Worm (Caenorhabditis elegans) whole organism, early embryonic: Measurements from ENCODE around the gene B0252.5.

Source experiments
- B0310.2 ChIP-seq: sonication (generic microtip); optimal IDR thresholded peaks from 2 replicates; lab custom pipeline; 2016; ENCODE audit warnings: mild to moderate bottlenecking, missing genetic modification characterization, missing compliant biosample characterization
- ama-1 ChIP-seq: fragments of 150-350 bp; optimal IDR thresholded peaks from 2 replicates; lab custom pipeline; 2014
- hmbx-1 ChIP-seq: sonication (generic microtip); optimal IDR thresholded peaks from 2 replicates; lab custom pipeline; 2016; ENCODE audit warnings: mild to moderate bottlenecking, missing genetic modification characterization, missing compliant biosample characterization
- hnd-1 ChIP-seq: sonication (generic microtip); optimal IDR thresholded peaks from 2 replicates; lab custom pipeline; 2016; ENCODE audit warnings: missing genetic modification characterization, missing compliant biosample characterization
- pes-1 ChIP-seq: fragments of 200-800 bp; sonication (Bioruptor generic); IDR thresholded peaks from 2 replicates; pipeline ENCODE4 v1.3.6; 2022; ENCODE audit warnings: missing genetic modification reagents, missing genetic modification characterization, missing compliant biosample characterization
- scrt-1 ChIP-seq: fragments of 200-800 bp; sonication (Bioruptor generic); IDR thresholded peaks from 2 replicates; pipeline ENCODE4 v1.3.6; 2022; ENCODE audit warnings: missing genetic modification characterization, missing compliant biosample characterization
- sea-1 ChIP-seq: fragments of 200-800 bp; sonication (Bioruptor generic); conservative IDR thresholded peaks from 2 replicates; pipeline ENCODE4 v1.3.6; 2022; ENCODE audit warnings: missing genetic modification characterization, missing compliant biosample characterization

ce11 chrII:6940726-6941230 is 22.1 kb upstream of the B0252.5 start:
- TF ChIP-seq ama-1 (lab: Kevin White, UChicago) (no peak), hmbx-1 (tag; lab: Kevin White, UChicago) (no peak), scrt-1 (GFP tag; lab: Robert Waterston, UW) (no peak), sea-1 (GFP tag; lab: Robert Waterston, UW) (no peak), pes-1 (GFP tag; lab: Robert Waterston, UW) (no peak), B0310.2 (tag; lab: Kevin White, UChicago) (no peak), hnd-1 (tag; lab: Kevin White, UChicago) (no peak)
